Worm (Caenorhabditis elegans): ENCODE results near the gene sri-6.

The sri-6 gene

ce11 chrV:13185384-13185783 lies at the start of gene sri-6:
sri-6 (plus strand) TSS chrV:13185684.
- no peak for TF ChIP-seq aly-1 (tag; optimal IDR thresholded peaks at IDR 0.05)
- TF ChIP-seq hnd-1 (tag; optimal IDR thresholded peaks at IDR 0.05), result no peak
- TF ChIP-seq ceh-36 (tag; optimal IDR thresholded peaks at IDR 0.05), result no peak

ce11 chrV:13137955-13138354 lies 47.5 kb upstream of the sri-6 start, which contains the start of gene clec-41:
clec-41 (minus strand) TSS chrV:13138101.
- TF ChIP-seq flt-1 (GFP tag; IDR thresholded peaks at IDR 0.05) (no peak), ceh-36 (tag; optimal IDR thresholded peaks at IDR 0.05) (no peak), aly-1 (tag; optimal IDR thresholded peaks at IDR 0.05) (no peak)

ce11 chrV:13138681-13139080 lies 46.8 kb upstream of the sri-6 start, which contains the start of gene dhc-3:
dhc-3 (plus strand) TSS chrV:13138981.
- TF ChIP-seq ceh-13 (GFP tag; optimal IDR thresholded peaks at IDR 0.05), result no peak
- TF ChIP-seq B0310.2 (tag; optimal IDR thresholded peaks at IDR 0.05), result no peak
- TF ChIP-seq ets-7 (tag; optimal IDR thresholded peaks at IDR 0.05), result no peak
- no peak for TF ChIP-seq ceh-36 (tag; optimal IDR thresholded peaks at IDR 0.05)
- TF ChIP-seq tbx-37 (GFP tag; conservative IDR thresholded peaks at IDR 0.05), result no peak
- TF ChIP-seq aly-1 (tag; optimal IDR thresholded peaks at IDR 0.05), result no peak
- no peak for TF ChIP-seq tbx-11 (GFP tag; IDR thresholded peaks at IDR 0.05)
- TF ChIP-seq flt-1 (GFP tag; IDR thresholded peaks at IDR 0.05), result no peak
- TF ChIP-seq F13C5.2 (tag; optimal IDR thresholded peaks at IDR 0.05), result no peak
- TF ChIP-seq scrt-1 (GFP tag; IDR thresholded peaks at IDR 0.05), result no peak
- TF ChIP-seq tra-4 (tag; optimal IDR thresholded peaks at IDR 0.05), result no peak
- TF ChIP-seq hmg-4 (GFP tag; optimal IDR thresholded peaks at IDR 0.05), result no peak
- TF ChIP-seq pes-1 (GFP tag; IDR thresholded peaks at IDR 0.05), result no peak
- TF ChIP-seq hnd-1 (tag; optimal IDR thresholded peaks at IDR 0.05), result no peak
- no peak for TF ChIP-seq sea-1 (GFP tag; conservative IDR thresholded peaks at IDR 0.05)
- no peak for TF ChIP-seq ama-1 (optimal IDR thresholded peaks at IDR 0.05)

ce11 chrV:13152575-13152974 lies 32.9 kb upstream of the sri-6 start, which contains the start of gene noca-1:
noca-1 (plus strand) TSS chrV:13152919.
- TF ChIP-seq aly-1 (tag; optimal IDR thresholded peaks at IDR 0.05) (no peak), B0310.2 (tag; optimal IDR thresholded peaks at IDR 0.05) (no peak), tbx-11 (GFP tag; IDR thresholded peaks at IDR 0.05) (no peak), tbx-37 (GFP tag; conservative IDR thresholded peaks at IDR 0.05) (no peak), tra-4 (tag; optimal IDR thresholded peaks at IDR 0.05) (no peak)

- TF ChIP-seq ceh-13 (GFP tag; optimal IDR thresholded peaks at IDR 0.05), result no peak
- TF ChIP-seq flt-1 (GFP tag; IDR thresholded peaks at IDR 0.05), result no peak
- no peak for TF ChIP-seq hmg-4 (GFP tag; optimal IDR thresholded peaks at IDR 0.05)
- TF ChIP-seq scrt-1 (GFP tag; IDR thresholded peaks at IDR 0.05), result no peak
- no peak for TF ChIP-seq B0310.2 (tag; optimal IDR thresholded peaks at IDR 0.05)
- no peak for TF ChIP-seq F13C5.2 (tag; optimal IDR thresholded peaks at IDR 0.05)
- no peak for TF ChIP-seq ama-1 (optimal IDR thresholded peaks at IDR 0.05)
- TF ChIP-seq sea-1 (GFP tag; conservative IDR thresholded peaks at IDR 0.05), result no peak
- no peak for TF ChIP-seq ceh-36 (tag; optimal IDR thresholded peaks at IDR 0.05)
- no peak for TF ChIP-seq hmbx-1 (tag; optimal IDR thresholded peaks at IDR 0.05)
- no peak for TF ChIP-seq ets-7 (tag; optimal IDR thresholded peaks at IDR 0.05)
- TF ChIP-seq pes-1 (GFP tag; IDR thresholded peaks at IDR 0.05), result no peak
- TF ChIP-seq aly-1 (tag; optimal IDR thresholded peaks at IDR 0.05), result no peak
- no peak for TF ChIP-seq tra-4 (tag; optimal IDR thresholded peaks at IDR 0.05)
Observed at ce11 chrV:13154225-13154624, 31.3 kb upstream of the sri-6 start.

ce11 chrV:13157073-13157472 lies 28.4 kb upstream of the sri-6 start:
- TF ChIP-seq hnd-1 (tag; optimal IDR thresholded peaks at IDR 0.05) (no peak), sea-1 (GFP tag; conservative IDR thresholded peaks at IDR 0.05) (no peak), flt-1 (GFP tag; IDR thresholded peaks at IDR 0.05) (no peak), ceh-13 (GFP tag; optimal IDR thresholded peaks at IDR 0.05) (no peak), ets-7 (tag; optimal IDR thresholded peaks at IDR 0.05) (no peak), tbx-37 (GFP tag; conservative IDR thresholded peaks at IDR 0.05) (no peak), B0310.2 (tag; optimal IDR thresholded peaks at IDR 0.05) (no peak), tbx-11 (GFP tag; IDR thresholded peaks at IDR 0.05) (no peak), ama-1 (optimal IDR thresholded peaks at IDR 0.05) (no peak), F13C5.2 (tag; optimal IDR thresholded peaks at IDR 0.05) (no peak), scrt-1 (GFP tag; IDR thresholded peaks at IDR 0.05) (no peak), tra-4 (tag; optimal IDR thresholded peaks at IDR 0.05) (no peak), ceh-36 (tag; optimal IDR thresholded peaks at IDR 0.05) (no peak), aly-1 (tag; optimal IDR thresholded peaks at IDR 0.05) (no peak), pes-1 (GFP tag; IDR thresholded peaks at IDR 0.05) (no peak), hmbx-1 (tag; optimal IDR thresholded peaks at IDR 0.05) (no peak), hmg-4 (GFP tag; optimal IDR thresholded peaks at IDR 0.05) (no peak)

ce11 chrV:13161052-13161451 lies 24.4 kb upstream of the sri-6 start:
- TF ChIP-seq F13C5.2 (tag; optimal IDR thresholded peaks at IDR 0.05) (no peak), sea-1 (GFP tag; conservative IDR thresholded peaks at IDR 0.05) (no peak), ama-1 (optimal IDR thresholded peaks at IDR 0.05) (no peak), tbx-37 (GFP tag; conservative IDR thresholded peaks at IDR 0.05) (no peak), ceh-13 (GFP tag; optimal IDR thresholded peaks at IDR 0.05) (no peak), aly-1 (tag; optimal IDR thresholded peaks at IDR 0.05) (no peak), B0310.2 (tag; optimal IDR thresholded peaks at IDR 0.05) (no peak), ceh-36 (tag; optimal IDR thresholded peaks at IDR 0.05) (no peak), hnd-1 (tag; optimal IDR thresholded peaks at IDR 0.05) (no peak), hmbx-1 (tag; optimal IDR thresholded peaks at IDR 0.05) (no peak), tbx-11 (GFP tag; IDR thresholded peaks at IDR 0.05) (no peak), ets-7 (tag; optimal IDR thresholded peaks at IDR 0.05) (no peak), pes-1 (GFP tag; IDR thresholded peaks at IDR 0.05) (no peak), hmg-4 (GFP tag; optimal IDR thresholded peaks at IDR 0.05) (no peak), scrt-1 (GFP tag; IDR thresholded peaks at IDR 0.05) (no peak), tra-4 (tag; optimal IDR thresholded peaks at IDR 0.05) (no peak), flt-1 (GFP tag; IDR thresholded peaks at IDR 0.05) (no peak)

- no peak for TF ChIP-seq hnd-1 (tag; optimal IDR thresholded peaks at IDR 0.05)
- no peak for TF ChIP-seq ets-7 (tag; optimal IDR thresholded peaks at IDR 0.05)
Observed at ce11 chrV:13162885-13163284, 22.6 kb upstream of the sri-6 start.

All from whole organism, early embryonic.